Fruit fly (Drosophila melanogaster): Measurements from ENCODE around the gene CG10508.

Gene CG10508

DNA sequence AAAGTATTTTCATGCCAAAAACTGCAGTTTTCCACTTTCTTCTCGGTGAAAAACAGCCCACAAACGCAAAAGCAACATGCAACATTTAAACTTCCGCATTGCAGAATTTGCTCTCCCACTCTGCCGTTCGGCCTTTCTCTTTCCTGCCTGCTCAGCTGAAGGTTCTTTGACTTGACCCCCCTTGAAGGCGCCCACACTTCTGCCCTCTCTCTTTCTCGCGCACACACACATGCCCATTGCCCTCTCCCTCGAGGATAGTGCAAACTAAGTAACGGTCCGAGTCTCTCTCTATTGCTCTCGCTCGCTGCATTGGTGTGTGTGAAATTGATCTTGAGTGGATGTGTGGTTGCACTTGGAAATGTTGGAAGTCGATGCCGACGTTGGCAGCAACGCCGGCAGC lies 15.6 kb downstream of the CG10508 start:
- no peak for TF ChIP-seq OdsH (GFP tag; optimal IDR thresholded peaks at IDR 0.05)
- TF ChIP-seq ey (GFP tag; optimal IDR thresholded peaks at IDR 0.05) = no peak
- no peak for TF ChIP-seq rgr (GFP tag; optimal IDR thresholded peaks at IDR 0.05)
- TF ChIP-seq sv (GFP tag; optimal IDR thresholded peaks at IDR 0.05) = no peak
- no peak for TF ChIP-seq Hnf4 (GFP tag; optimal IDR thresholded peaks at IDR 0.05)
- no peak for TF ChIP-seq dmrt93B (GFP tag; optimal IDR thresholded peaks at IDR 0.05)
- no peak for TF ChIP-seq dl (GFP tag; optimal IDR thresholded peaks at IDR 0.05; ENCODE audit: insufficient read depth in 1 of 2, partially characterized antibody in 2 of 2)
- TF ChIP-seq h (GFP tag; optimal IDR thresholded peaks at IDR 0.05) = no peak
- TF ChIP-seq psq (GFP tag; optimal IDR thresholded peaks at IDR 0.05) = no peak
- no peak for TF ChIP-seq Vsx2 (GFP tag; optimal IDR thresholded peaks at IDR 0.05; ENCODE audit: partially characterized antibody)
- no peak for TF ChIP-seq Rel (GFP tag; optimal IDR thresholded peaks at IDR 0.05)
- no peak for TF ChIP-seq Rel (tag; optimal IDR thresholded peaks at IDR 0.05)
- TF ChIP-seq pan (optimal IDR thresholded peaks at IDR 0.05) = no peak
- TF ChIP-seq fru (GFP tag; optimal IDR thresholded peaks at IDR 0.05) = no peak
- no peak for TF ChIP-seq N (GFP tag; optimal IDR thresholded peaks at IDR 0.05)
- TF ChIP-seq woc (GFP tag; optimal IDR thresholded peaks at IDR 0.05) = no peak
- no peak for TF ChIP-seq lola (GFP tag; optimal IDR thresholded peaks at IDR 0.05)
- no peak for TF ChIP-seq Jra (GFP tag; optimal IDR thresholded peaks at IDR 0.05)
- TF ChIP-seq Abd-B (GFP tag; optimal IDR thresholded peaks at IDR 0.05) = no peak
- TF ChIP-seq Hr78 (GFP tag; optimal IDR thresholded peaks at IDR 0.05) = no peak

DNA sequence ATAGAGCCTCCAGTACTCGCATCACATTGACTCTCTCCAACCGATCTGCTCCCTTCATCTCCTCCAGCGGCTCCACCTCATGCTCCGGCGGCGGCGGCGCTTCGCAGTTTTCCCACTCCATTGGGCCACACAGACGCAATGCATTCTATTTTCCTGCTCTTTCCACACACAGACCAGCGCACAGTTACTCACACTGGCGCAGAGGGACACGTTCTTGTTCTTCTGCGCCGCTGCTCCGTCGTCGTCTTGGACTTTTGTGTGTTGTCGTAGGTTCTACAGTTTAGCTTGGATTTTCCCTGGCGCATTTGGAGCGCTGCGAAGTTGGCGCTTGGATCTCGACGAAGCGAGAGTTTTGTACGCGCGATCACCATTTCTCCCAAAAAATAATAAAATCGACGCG lies 16.3 kb downstream of the CG10508 start, which contains the start of gene Eip78C:
TSS of gene Eip78C (plus strand) at position 301 of the 400 bp plus-strand sequence.
- TF ChIP-seq Vsx2 (GFP tag; optimal IDR thresholded peaks at IDR 0.05; ENCODE audit: partially characterized antibody) (no peak), CG9705 (GFP tag; optimal IDR thresholded peaks at IDR 0.05) (no peak), Rel (GFP tag; optimal IDR thresholded peaks at IDR 0.05) (no peak), Rel (tag; optimal IDR thresholded peaks at IDR 0.05) (no peak), CrebA (GFP tag; optimal IDR thresholded peaks at IDR 0.05; ENCODE audit: borderline replicate concordance) (no peak), Jra (GFP tag; optimal IDR thresholded peaks at IDR 0.05) (no peak), usp (GFP tag; optimal IDR thresholded peaks at IDR 0.05) (no peak), OdsH (GFP tag; optimal IDR thresholded peaks at IDR 0.05) (no peak), tai (GFP tag; optimal IDR thresholded peaks at IDR 0.05) (no peak), dl (GFP tag; optimal IDR thresholded peaks at IDR 0.05; ENCODE audit: insufficient read depth in 1 of 2, partially characterized antibody in 2 of 2) (no peak), br (GFP tag; optimal IDR thresholded peaks at IDR 0.05) (no peak), Myc (optimal IDR thresholded peaks at IDR 0.05) (no peak), Hnf4 (GFP tag; optimal IDR thresholded peaks at IDR 0.05) (no peak), brk (GFP tag; optimal IDR thresholded peaks at IDR 0.05) (no peak), sage (GFP tag; optimal IDR thresholded peaks at IDR 0.05) (no peak)

DNA sequence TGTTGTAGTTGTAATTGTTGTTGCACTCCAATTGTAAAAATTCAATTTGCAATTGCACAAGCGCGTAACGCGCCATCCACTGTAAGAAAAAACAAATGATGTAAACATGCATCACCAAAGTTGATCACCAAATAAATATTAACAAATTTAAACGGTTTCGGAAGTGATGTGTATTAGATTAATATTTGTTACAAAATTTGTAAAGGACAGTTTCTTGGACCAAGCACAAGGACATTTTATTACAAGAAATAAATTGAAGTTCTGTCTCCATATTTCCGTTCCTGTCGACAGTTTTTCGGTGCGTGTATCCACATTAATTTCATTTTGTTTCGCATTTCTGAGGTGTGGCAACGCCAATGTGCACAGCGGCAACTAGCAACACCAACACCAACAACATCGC lies 19.7 kb downstream of the CG10508 start:
- no peak for TF ChIP-seq Hr78 (GFP tag; optimal IDR thresholded peaks at IDR 0.05)
- no peak for TF ChIP-seq h (GFP tag; optimal IDR thresholded peaks at IDR 0.05)
- TF ChIP-seq Mio (GFP tag; optimal IDR thresholded peaks at IDR 0.05) = no peak
- TF ChIP-seq psq (GFP tag; optimal IDR thresholded peaks at IDR 0.05) = no peak
- no peak for TF ChIP-seq dmrt93B (GFP tag; optimal IDR thresholded peaks at IDR 0.05)
- no peak for TF ChIP-seq lola (GFP tag; optimal IDR thresholded peaks at IDR 0.05)
- TF ChIP-seq tai (GFP tag; optimal IDR thresholded peaks at IDR 0.05) = no peak
- TF ChIP-seq Hnf4 (GFP tag; optimal IDR thresholded peaks at IDR 0.05) = no peak
- no peak for TF ChIP-seq fru (GFP tag; optimal IDR thresholded peaks at IDR 0.05)
- no peak for TF ChIP-seq br (GFP tag; optimal IDR thresholded peaks at IDR 0.05)
- TF ChIP-seq CG9705 (GFP tag; optimal IDR thresholded peaks at IDR 0.05) = no peak
- TF ChIP-seq CG32264 (GFP tag; optimal IDR thresholded peaks at IDR 0.05) = no peak
- no peak for TF ChIP-seq Jra (GFP tag; optimal IDR thresholded peaks at IDR 0.05)
- TF ChIP-seq rgr (GFP tag; optimal IDR thresholded peaks at IDR 0.05) = no peak

DNA sequence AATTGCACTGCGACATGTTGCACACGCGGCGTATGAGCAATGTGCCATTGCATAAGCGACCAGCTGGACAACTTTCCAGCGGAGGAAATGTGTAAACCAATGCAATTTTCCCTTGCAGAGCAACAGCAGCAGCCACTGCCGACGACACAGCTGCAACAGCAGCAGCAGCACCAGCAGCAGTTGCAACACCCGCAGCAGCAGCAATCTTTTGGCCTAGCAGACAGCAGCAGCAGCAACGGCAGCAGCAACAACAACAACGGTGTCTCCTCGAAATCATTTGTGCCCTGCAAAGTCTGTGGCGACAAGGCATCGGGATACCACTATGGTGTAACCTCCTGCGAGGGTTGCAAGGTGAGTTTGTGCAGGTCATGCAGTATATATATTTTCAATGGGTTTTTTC lies 20.7 kb downstream of the CG10508 start:
- TF ChIP-seq Dfd (GFP tag; optimal IDR thresholded peaks at IDR 0.05) = peak; percentile 92
- TF ChIP-seq usp (GFP tag; optimal IDR thresholded peaks at IDR 0.05) = no peak
- no peak for TF ChIP-seq dl (GFP tag; optimal IDR thresholded peaks at IDR 0.05; ENCODE audit: insufficient read depth in 1 of 2, partially characterized antibody in 2 of 2)
- no peak for TF ChIP-seq dmrt93B (GFP tag; optimal IDR thresholded peaks at IDR 0.05)
- no peak for TF ChIP-seq br (GFP tag; optimal IDR thresholded peaks at IDR 0.05)

DNA sequence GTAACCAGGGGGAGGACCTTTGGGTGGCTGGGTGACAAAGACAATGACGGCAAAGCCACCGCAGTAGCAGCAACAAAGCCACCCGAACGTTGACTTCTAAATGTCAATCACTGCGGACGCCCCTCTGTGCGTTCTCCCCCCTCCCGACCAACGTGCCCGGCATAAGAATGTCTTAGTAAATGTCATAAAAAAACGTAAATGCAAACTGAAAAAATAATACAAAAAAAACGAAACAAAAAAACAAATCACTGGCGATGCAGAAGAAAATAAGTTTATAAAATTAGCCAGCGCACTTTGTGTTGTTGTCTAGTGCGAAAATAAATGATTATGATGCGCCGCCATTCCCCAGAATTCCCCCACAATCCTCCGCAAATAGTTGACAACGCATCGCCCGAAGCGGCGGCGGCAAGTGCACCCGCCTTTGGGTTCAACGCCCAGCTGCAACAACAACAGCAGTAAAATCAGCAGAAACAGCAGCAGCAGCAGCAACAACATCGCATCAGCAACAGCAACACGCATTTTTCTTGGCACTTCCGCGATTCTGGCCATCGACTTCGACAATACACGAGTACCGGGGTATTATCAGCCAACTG lies 27.0 kb downstream of the CG10508 start:
- TF ChIP-seq Jra (GFP tag; optimal IDR thresholded peaks at IDR 0.05) (no peak), Dfd (GFP tag; optimal IDR thresholded peaks at IDR 0.05) (peak; percentile 21)

All from whole organism, wandering third instar larva.